Worm (Caenorhabditis elegans) whole organism, L3 larva: ENCODE data around the gene his-72.

ENCODE experiments used
- ama-1 ChIP-seq: fragments of 150-350 bp; optimal IDR thresholded peaks from 2 replicates; lab custom pipeline; 2018
- ceh-16 ChIP-seq: sonication (generic microtip); optimal IDR thresholded peaks from 2 replicates; lab custom pipeline; 2017; ENCODE audit warnings: missing biosample characterization, missing genetic modification characterization
- egl-27 ChIP-seq: sonication (generic microtip); optimal IDR thresholded peaks from 4 replicates; lab custom pipeline; 2017; ENCODE audit warnings: missing biosample characterization, missing genetic modification reagents, missing genetic modification characterization
- egl-5 ChIP-seq: fragments of 150-350 bp; optimal IDR thresholded peaks from 2 replicates; lab custom pipeline; 2017; ENCODE audit warnings: missing biosample characterization, missing genetic modification reagents, missing genetic modification characterization, inconsistent platforms
- elt-1 ChIP-seq: fragments of 150-350 bp; optimal IDR thresholded peaks from 2 replicates; lab custom pipeline; 2014; ENCODE audit warnings: missing biosample characterization, missing genetic modification characterization
- fos-1 ChIP-seq: fragments of 150-350 bp; optimal IDR thresholded peaks from 2 replicates; lab custom pipeline; 2014; ENCODE audit warnings: missing biosample characterization, missing genetic modification characterization
- lin-15B ChIP-seq: fragments of 150-350 bp; optimal IDR thresholded peaks from 2 replicates; lab custom pipeline; 2014; ENCODE audit warnings: missing biosample characterization, missing genetic modification characterization
- lsy-12 ChIP-seq: sonication (generic microtip); optimal IDR thresholded peaks from 2 replicates; lab custom pipeline; 2016; ENCODE audit warnings: mild to moderate bottlenecking, missing genetic modification characterization, missing compliant biosample characterization
- mdl-1 ChIP-seq: fragments of 150-350 bp; optimal IDR thresholded peaks from 2 replicates; lab custom pipeline; 2014; ENCODE audit warnings: missing biosample characterization, missing genetic modification characterization
- nhr-12 ChIP-seq: fragments of 150-350 bp; optimal IDR thresholded peaks from 2 replicates; lab custom pipeline; 2014; ENCODE audit warnings: missing biosample characterization, missing genetic modification characterization
- nhr-67 ChIP-seq: fragments of 150-350 bp; optimal IDR thresholded peaks from 2 replicates; lab custom pipeline; 2014; ENCODE audit warnings: missing biosample characterization, missing genetic modification characterization
- pqm-1 ChIP-seq: fragments of 150-350 bp; optimal IDR thresholded peaks from 2 replicates; lab custom pipeline; 2017; ENCODE audit warnings: missing biosample characterization, missing genetic modification characterization, inconsistent platforms
- skn-1 ChIP-seq: fragments of 150-350 bp; optimal IDR thresholded peaks from 2 replicates; lab custom pipeline; 2014; ENCODE audit warnings: missing biosample characterization, missing genetic modification characterization
- unc-62 ChIP-seq: fragments of 150-350 bp; sonication (generic microtip); optimal IDR thresholded peaks from 4 replicates; lab custom pipeline; 2014; ENCODE audit warnings: missing biosample characterization, missing genetic modification reagents, missing genetic modification characterization

- no peak for TF ChIP-seq lin-15B (tag; lab: Kevin White, UChicago)
- TF ChIP-seq fos-1 (tag; lab: Kevin White, UChicago), result no peak
- TF ChIP-seq nhr-67, result no peak
- no peak for TF ChIP-seq unc-62
- no peak for TF ChIP-seq lsy-12
- TF ChIP-seq egl-27, result no peak
- no peak for TF ChIP-seq ama-1 (lab: Kevin White, UChicago)
- no peak for TF ChIP-seq mdl-1 (tag; lab: Kevin White, UChicago)
- no peak for TF ChIP-seq nhr-12 (tag; lab: Kevin White, UChicago)
- TF ChIP-seq skn-1 (tag; lab: Kevin White, UChicago), result no peak
- no peak for TF ChIP-seq egl-5 (tag; lab: Kevin White, UChicago)
- no peak for TF ChIP-seq elt-1 (tag; lab: Kevin White, UChicago)
- no peak for TF ChIP-seq ceh-16
- no peak for TF ChIP-seq pqm-1 (tag; lab: Kevin White, UChicago)
Observed at ce11 chrIII:12356588-12356987, 12.3 kb downstream of the his-72 start.
